Worm (Caenorhabditis elegans) whole organism, L1 larva: ENCODE results near the gene acaa-2.

Experiments used
- aly-2 ChIP-seq: fragments of 150-350 bp; optimal IDR thresholded peaks from 2 replicates; lab custom pipeline; 2014; ENCODE audit warnings: missing biosample characterization, missing genetic modification characterization
- ama-1 ChIP-seq: fragments of 150-350 bp; optimal IDR thresholded peaks from 2 replicates; lab custom pipeline; 2014
- blmp-1 ChIP-seq: fragments of 150-350 bp; optimal IDR thresholded peaks from 2 replicates; lab custom pipeline; 2014; ENCODE audit warnings: missing biosample characterization, missing genetic modification characterization
- ceh-63 ChIP-seq: fragments of 200-800 bp; sonication (Bioruptor generic); optimal IDR thresholded peaks from 2 replicates; lab custom pipeline; 2018; ENCODE audit warnings: mild to moderate bottlenecking, missing genetic modification characterization, missing compliant biosample characterization
- ceh-88 ChIP-seq: fragments of 200-800 bp; sonication (Bioruptor generic); IDR thresholded peaks from 2 replicates; pipeline ENCODE4 v1.3.6; 2022; ENCODE audit warnings: missing genetic modification characterization, missing compliant biosample characterization
- dsc-1 ChIP-seq: sonication (generic microtip); optimal IDR thresholded peaks from 2 replicates; lab custom pipeline; 2016; ENCODE audit warnings: mild to moderate bottlenecking, missing genetic modification characterization, missing compliant biosample characterization
- efl-1 ChIP-seq, 4 experiments: fragments of 150-350 bp; optimal IDR thresholded peaks in 3 of 4; peaks in 1 of 4; 1 replicate in 1 of 4; 2 replicates in 3 of 4; lab custom pipeline; 2014; ENCODE audit warnings: missing biosample characterization in 2 of 4, missing genetic modification characterization in 2 of 4, missing genetic modification reagents in 2 of 4
- elt-2 ChIP-seq: sonication (generic microtip); optimal IDR thresholded peaks from 2 replicates; lab custom pipeline; 2016; ENCODE audit warnings: missing genetic modification characterization, mild to moderate bottlenecking, inconsistent platforms, missing compliant biosample characterization, missing genetic modification reagents
- elt-3 ChIP-seq, 6 experiments: fragments of 150-350 bp in 1 of 6; sonication (generic microtip); optimal IDR thresholded peaks; 2 replicates each; lab custom pipeline; 2017 to 2018; ENCODE audit warnings: missing biosample characterization in 6 of 6, missing genetic modification characterization in 6 of 6, inconsistent platforms in 1 of 6
- fkh-4 ChIP-seq: sonication (generic microtip); optimal IDR thresholded peaks from 2 replicates; lab custom pipeline; 2016; ENCODE audit warnings: missing compliant biosample characterization, missing genetic modification characterization, borderline replicate concordance
- hlh-4 ChIP-seq: sonication (generic microtip); optimal IDR thresholded peaks from 2 replicates; lab custom pipeline; 2016; ENCODE audit warnings: mild to moderate bottlenecking, missing genetic modification characterization, missing compliant biosample characterization
- jun-1 ChIP-seq: fragments of 150-350 bp; optimal IDR thresholded peaks from 2 replicates; lab custom pipeline; 2014; ENCODE audit warnings: missing biosample characterization, missing genetic modification reagents, missing genetic modification characterization
- lin-14 ChIP-seq: fragments of 200-800 bp; sonication (Bioruptor generic); optimal IDR thresholded peaks from 2 replicates; lab custom pipeline; 2018; ENCODE audit warnings: mild to moderate bottlenecking, missing genetic modification characterization, moderate library complexity, missing compliant biosample characterization
- lin-15B ChIP-seq: fragments of 150-350 bp; sonication (generic microtip); optimal IDR thresholded peaks from 3 replicates; lab custom pipeline; 2014; ENCODE audit warnings: missing biosample characterization, missing genetic modification characterization
- lsy-2 ChIP-seq, 2 experiments: fragments of 150-350 bp; optimal IDR thresholded peaks; 2 replicates each; lab custom pipeline; 2014; ENCODE audit warnings: missing biosample characterization in 2 of 2, missing genetic modification characterization in 2 of 2
- mef-2 ChIP-seq: fragments of 150-350 bp; optimal IDR thresholded peaks from 2 replicates; lab custom pipeline; 2014; ENCODE audit warnings: missing biosample characterization, missing genetic modification characterization
- nhr-28 ChIP-seq: fragments of 150-350 bp; optimal IDR thresholded peaks from 2 replicates; lab custom pipeline; 2014; ENCODE audit warnings: missing biosample characterization, missing genetic modification characterization
- nhr-47 ChIP-seq: sonication (generic microtip); optimal IDR thresholded peaks from 2 replicates; lab custom pipeline; 2016; ENCODE audit warnings: mild to moderate bottlenecking, missing genetic modification characterization, moderate library complexity, missing compliant biosample characterization
- nhr-77 ChIP-seq: fragments of 150-350 bp; optimal IDR thresholded peaks from 2 replicates; lab custom pipeline; 2014; ENCODE audit warnings: missing biosample characterization, missing genetic modification characterization
- nhr-84 ChIP-seq: sonication (generic microtip); optimal IDR thresholded peaks from 2 replicates; lab custom pipeline; 2017; ENCODE audit warnings: missing biosample characterization, missing genetic modification characterization
- nhr-85 ChIP-seq: sonication (generic microtip); peaks from one replicate; lab custom pipeline; 2016; ENCODE audit warnings: missing genetic modification characterization, inconsistent platforms, missing compliant biosample characterization
- rnt-1 ChIP-seq: sonication (generic microtip); optimal IDR thresholded peaks from 2 replicates; lab custom pipeline; 2016; ENCODE audit warnings: mild to moderate bottlenecking, missing genetic modification characterization, moderate library complexity, missing compliant biosample characterization
- snpc-4 ChIP-seq: fragments of 150-350 bp; optimal IDR thresholded peaks from 2 replicates; lab custom pipeline; 2014; ENCODE audit warnings: missing biosample characterization, missing genetic modification characterization
- snu-23 ChIP-seq: sonication (generic microtip); optimal IDR thresholded peaks from 2 replicates; lab custom pipeline; 2016; ENCODE audit warnings: missing genetic modification characterization, missing compliant biosample characterization
- swsn-7 ChIP-seq: sonication (generic microtip); optimal IDR thresholded peaks from 2 replicates; lab custom pipeline; 2016; ENCODE audit warnings: missing genetic modification characterization, missing compliant biosample characterization
- unc-98 ChIP-seq: fragments of 200-800 bp; sonication (Bioruptor generic); IDR thresholded peaks from 2 replicates; pipeline ENCODE4 v1.3.6; 2022; ENCODE audit warnings: missing genetic modification characterization, missing compliant biosample characterization
- xbp-1 ChIP-seq: sonication (generic microtip); optimal IDR thresholded peaks from 2 replicates; lab custom pipeline; 2016; ENCODE audit warnings: missing genetic modification characterization, missing compliant biosample characterization
- zip-4 ChIP-seq: fragments of 200-800 bp; sonication (Bioruptor generic); optimal IDR thresholded peaks from 2 replicates; lab custom pipeline; 2018; ENCODE audit warnings: mild to moderate bottlenecking, missing genetic modification characterization, moderate library complexity, missing compliant biosample characterization

acaa-2 gene

DNA sequence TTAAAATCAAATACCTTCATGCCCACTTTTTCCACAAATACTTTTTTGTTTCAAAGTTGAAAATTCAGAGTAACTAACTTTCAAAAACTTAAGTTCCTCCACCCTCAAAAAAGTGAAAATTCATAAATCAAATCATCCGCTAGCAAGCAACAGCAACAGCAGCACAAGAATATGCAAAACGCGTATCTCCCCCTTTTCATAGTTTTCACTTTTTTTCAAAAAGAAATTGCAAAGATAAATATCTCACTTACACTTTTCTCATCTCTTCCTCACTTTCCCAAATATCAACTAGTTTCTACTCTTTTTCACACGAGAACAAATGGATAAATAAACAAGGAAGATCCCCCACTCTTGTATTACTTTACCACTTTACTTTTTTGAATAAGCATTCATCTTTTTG is 36.9 kb downstream of the acaa-2 start:
- TF ChIP-seq lin-14 (GFP tag; lab: Kevin White, UChicago) (peak; percentile 31), blmp-1 (tag; lab: Kevin White, UChicago) (peak; percentile 76), rnt-1 (tag; lab: Kevin White, UChicago) (no peak)

DNA sequence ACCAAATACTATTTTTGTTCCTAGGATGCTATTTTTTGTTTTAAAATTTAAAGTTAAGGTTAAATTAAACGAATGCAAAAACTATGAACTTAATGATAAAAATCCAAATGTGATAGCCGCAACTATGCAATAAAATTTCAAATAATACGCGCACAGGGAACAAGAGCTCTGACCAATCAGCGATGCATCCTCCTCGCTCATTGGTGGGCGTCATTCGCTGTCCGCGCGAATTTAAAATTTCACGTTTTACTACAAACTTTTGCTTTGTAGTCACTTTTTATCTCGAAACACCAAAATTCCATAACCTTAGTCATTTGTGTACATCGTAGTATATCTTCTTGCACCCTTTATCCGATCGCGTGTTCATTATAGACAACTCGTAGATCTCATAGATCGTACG is 38.4 kb downstream of the acaa-2 start:
- TF ChIP-seq ceh-63 (GFP tag; lab: Kevin White, UChicago) (no peak), xbp-1 (tag; lab: Kevin White, UChicago) (peak; percentile 57), ama-1 (lab: Kevin White, UChicago) (no peak), nhr-28 (tag; lab: Kevin White, UChicago) (no peak), efl-1 (optimal IDR thresholded peaks at IDR 0.05; lab: Kevin White, UChicago) (no peak), efl-1 (GFP tag; optimal IDR thresholded peaks at IDR 0.05 in 1 of 2; lab: Kevin White, UChicago) (peak in 1 of 2 experiments; percentile 7), aly-2 (tag; lab: Kevin White, UChicago) (no peak), nhr-47 (no peak), unc-98 (GFP tag; lab: Robert Waterston, UW) (no peak), mef-2 (tag; lab: Kevin White, UChicago) (no peak), snpc-4 (no peak), nhr-84 (tag; lab: Kevin White, UChicago) (no peak)
- TF ChIP-seq, all 84 proteins: peak for 2

DNA sequence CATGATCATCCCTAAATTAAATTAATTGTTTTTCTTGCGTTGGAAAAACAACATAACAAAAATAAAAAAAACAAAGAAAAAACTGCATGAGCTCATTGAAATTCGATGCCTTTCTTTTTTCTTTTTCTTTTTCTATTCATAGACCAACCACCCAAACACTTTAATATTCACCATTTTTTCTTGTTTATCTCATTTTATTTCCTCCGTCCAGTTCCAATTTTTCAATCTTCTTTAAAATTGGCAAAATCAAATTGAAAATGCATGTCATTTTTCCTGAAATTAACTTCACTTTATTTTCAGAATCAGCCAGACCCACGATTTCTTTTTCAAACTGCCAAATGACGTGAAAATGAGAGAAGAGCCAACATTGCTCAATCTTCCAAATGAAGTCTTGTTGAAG is 41.1 kb downstream of the acaa-2 start, which contains the start of gene T03F6.4:
Gene T03F6.4 (plus strand): TSS at position 301 of the 400 bp plus-strand sequence.
- TF ChIP-seq lsy-2 (tag; optimal IDR thresholded peaks at IDR 0.05; lab: Kevin White, UChicago) (no peak), jun-1 (tag; lab: Kevin White, UChicago) (no peak), xbp-1 (tag; lab: Kevin White, UChicago) (no peak), mef-2 (tag; lab: Kevin White, UChicago) (no peak), nhr-77 (tag; lab: Kevin White, UChicago) (no peak), nhr-28 (tag; lab: Kevin White, UChicago) (no peak), swsn-7 (no peak), ama-1 (lab: Kevin White, UChicago) (no peak)

DNA sequence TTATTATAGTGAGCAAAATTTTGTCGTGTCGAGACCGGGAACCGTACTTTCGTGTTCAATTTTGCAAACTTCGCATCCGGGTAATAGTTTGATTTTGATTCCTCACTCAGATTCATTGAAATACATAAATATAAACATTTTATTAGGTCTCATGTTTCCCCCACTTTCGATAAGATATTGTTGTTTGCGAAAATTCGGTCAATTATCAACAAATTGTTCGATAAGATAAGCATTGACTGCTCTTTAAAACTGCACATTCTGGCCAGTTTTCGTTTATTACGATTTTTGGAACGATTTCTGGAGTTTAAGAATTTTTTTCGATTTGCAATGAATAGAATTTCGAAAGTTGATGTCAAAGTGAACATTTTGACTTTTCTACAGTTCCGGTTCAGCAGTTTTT is 43.9 kb downstream of the acaa-2 start:
- TF ChIP-seq xbp-1 (tag; lab: Kevin White, UChicago) = no peak
- TF ChIP-seq elt-2 (tag; lab: Kevin White, UChicago) = peak; percentile 73

DNA sequence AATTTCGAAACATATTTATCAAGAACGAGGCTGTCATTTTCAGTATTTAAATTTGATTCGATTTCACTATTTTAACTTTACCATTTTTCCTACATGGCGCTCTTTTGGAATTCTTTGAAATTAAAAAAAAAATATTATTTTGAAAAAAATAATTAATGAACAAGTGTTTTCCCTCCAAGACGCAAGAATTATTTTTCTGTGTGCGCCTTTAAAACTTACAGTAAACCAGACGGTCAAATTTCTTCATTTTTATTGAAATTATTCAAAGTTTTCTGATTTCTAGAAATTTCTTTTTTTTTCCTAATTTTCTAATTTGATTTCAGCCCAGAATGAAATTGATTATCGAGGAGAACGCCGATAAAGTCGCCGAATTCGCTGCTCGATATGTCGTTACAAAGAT is 44.3 kb downstream of the acaa-2 start, which contains the start of gene T03F6.3:
Gene T03F6.3 (plus strand): TSS at position 318 of the 400 bp plus-strand sequence.
- TF ChIP-seq lin-15B = no peak

DNA sequence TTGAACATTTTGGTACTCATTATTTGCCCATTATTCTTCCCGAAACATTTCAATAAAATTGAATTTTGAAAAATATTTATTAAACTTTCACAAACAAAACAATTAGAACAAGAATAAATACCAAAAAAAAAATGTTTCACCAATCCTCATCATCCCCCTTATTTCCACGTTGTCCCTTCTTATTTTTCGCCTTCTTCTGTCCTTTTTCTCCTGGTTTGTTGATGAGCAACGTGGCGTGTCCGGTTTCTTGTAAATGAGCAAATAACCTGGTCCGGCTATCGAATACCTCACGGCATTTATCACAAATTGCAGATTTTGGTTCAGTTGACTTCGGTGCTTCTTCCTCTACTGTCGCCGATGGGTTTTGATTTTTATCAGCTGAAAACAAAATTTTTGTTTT is 46.1 kb downstream of the acaa-2 start:
- TF ChIP-seq efl-1 (optimal IDR thresholded peaks at IDR 0.05; lab: Kevin White, UChicago) (no peak), efl-1 (GFP tag; optimal IDR thresholded peaks at IDR 0.05 in 1 of 2; lab: Kevin White, UChicago) (peak in 1 of 2 experiments; percentile 66), ceh-88 (GFP tag; lab: Robert Waterston, UW) (no peak), nhr-85 (tag; lab: Kevin White, UChicago) (peak; percentile 65)
- TF ChIP-seq, all 84 proteins: peak for 2

DNA sequence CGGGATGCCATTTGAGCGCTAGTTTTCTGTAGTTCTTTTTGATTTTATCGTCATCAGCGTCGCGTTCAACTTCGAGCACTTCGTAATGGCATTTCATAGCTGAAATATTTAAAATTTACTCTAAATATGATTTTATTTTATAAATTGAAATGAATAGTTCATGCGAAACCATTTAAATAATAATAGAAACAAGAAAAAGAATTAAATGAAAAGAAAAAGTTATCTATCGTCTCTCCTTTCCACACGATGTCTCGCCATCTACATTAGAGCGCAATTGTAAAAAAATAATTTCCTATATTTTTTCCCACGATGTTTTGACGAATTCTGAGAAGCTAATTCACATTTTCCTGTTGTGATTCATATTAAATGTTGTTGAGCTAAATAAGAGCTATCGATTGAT is 48.5 kb downstream of the acaa-2 start, which contains the start of gene dnj-17:
Gene dnj-17 (minus strand): TSS at position 101 of the 400 bp plus-strand sequence.
- TF ChIP-seq efl-1 (optimal IDR thresholded peaks at IDR 0.05; lab: Kevin White, UChicago) (no peak), efl-1 (GFP tag; optimal IDR thresholded peaks at IDR 0.05 in 1 of 2; lab: Kevin White, UChicago) (peak; percentile 27 to 74), hlh-4 (tag; lab: Kevin White, UChicago) (no peak)

DNA sequence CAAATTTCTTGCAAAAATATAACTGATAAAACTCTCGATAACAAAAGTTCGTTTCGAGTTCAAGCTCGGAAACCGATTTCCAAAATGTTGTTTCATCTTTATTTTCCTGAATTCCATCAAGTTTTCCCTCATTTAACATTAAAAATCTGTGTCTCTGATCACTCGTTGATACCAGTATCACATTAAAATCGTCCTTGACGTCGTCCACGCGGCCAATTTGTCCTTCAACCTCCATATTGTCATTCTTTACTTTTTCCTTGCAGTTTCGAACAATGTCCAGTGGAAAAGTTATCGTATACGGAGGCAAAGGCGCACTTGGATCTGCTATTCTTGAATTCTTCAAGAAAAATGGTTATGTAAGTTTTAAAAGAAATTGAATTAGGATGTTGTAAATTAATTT is 48.9 kb downstream of the acaa-2 start, which contains the start of gene qdpr-1:
Gene qdpr-1 (plus strand): TSS at position 264 of the 400 bp plus-strand sequence.
- TF ChIP-seq lsy-2 (tag; optimal IDR thresholded peaks at IDR 0.05; lab: Kevin White, UChicago) (peak in 1 of 2 experiments; percentile 12), zip-4 (GFP tag; lab: Kevin White, UChicago) (no peak), fkh-4 (no peak), dsc-1 (tag; lab: Kevin White, UChicago) (no peak), snu-23 (GFP tag; lab: Kevin White, UChicago) (peak; percentile 17), elt-3 (tag; optimal IDR thresholded peaks at IDR 0.05; lab: Kevin White, UChicago) (peak in 4 of 6 experiments; percentile 43 to 80 (median 54)), blmp-1 (tag; lab: Kevin White, UChicago) (peak; percentile 59)
- TF ChIP-seq, all 84 proteins: peak for 4
